Worm (Caenorhabditis elegans): ENCODE data around the gene lgc-44.

Gene lgc-44

DNA sequence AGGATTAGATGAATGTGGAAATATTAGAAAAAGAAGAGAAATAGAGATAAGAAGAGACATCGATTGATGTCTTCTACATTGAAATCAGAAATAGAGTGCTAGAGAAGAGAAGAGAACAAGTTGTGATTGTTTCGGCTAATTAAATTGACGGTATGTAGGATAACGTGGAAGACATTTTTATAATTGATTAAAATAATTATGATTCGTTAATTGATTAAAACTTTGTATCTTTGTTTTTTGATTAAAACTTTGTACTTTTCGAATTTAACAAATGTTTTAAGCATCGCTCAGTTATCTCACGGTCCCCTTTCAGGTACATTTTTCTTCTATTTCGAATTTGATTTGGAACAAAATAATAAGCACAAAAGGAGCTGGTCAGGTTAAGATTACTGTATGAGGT, at the start of gene lgc-44:
lgc-44 (minus strand) TSS at position 101 of the 400 bp plus-strand sequence.
- no peak for TF ChIP-seq unc-62 (GFP tag; optimal IDR thresholded peaks at IDR 0.05)

DNA sequence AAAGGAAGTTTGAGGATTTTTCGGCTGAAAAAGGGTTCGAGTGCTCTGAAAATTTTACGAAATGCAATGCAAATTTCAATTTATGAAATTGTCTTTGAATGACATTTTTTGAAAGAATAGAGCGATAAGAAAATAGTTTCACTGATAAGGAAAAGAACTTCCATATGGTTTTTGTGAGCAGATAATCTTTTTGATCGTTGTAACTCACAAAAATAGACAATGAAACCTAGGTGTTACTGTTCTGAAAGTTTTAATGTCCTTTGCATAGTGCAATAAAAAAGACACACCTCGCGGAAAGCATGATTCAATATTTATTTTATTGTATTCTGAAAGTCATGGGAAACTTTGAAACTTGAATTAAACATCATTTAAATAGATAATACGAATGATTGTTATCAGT, 44.5 kb upstream of the lgc-44 start:
- no peak for TF ChIP-seq unc-62 (GFP tag; optimal IDR thresholded peaks at IDR 0.05)

DNA sequence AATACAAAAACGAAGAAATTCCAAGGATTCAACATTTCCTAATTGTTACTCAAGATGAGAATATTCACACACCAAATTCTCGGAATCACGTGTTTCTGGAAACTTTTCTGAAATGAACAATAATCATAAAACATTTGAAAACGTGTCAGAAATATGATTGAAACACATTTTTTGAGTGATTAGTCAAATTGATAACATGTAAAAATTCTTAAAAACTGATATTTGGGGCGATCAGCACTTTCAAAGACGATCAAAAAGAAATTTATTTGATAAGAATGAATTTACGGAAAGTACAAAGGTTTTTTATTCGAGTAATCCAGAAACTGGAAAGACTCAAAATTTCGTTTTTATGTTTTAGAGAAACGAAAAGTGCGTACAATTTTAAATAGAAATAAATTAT, 43.4 kb upstream of the lgc-44 start, which contains the start of gene tre-3:
tre-3 (minus strand) TSS at position 107 of the 400 bp plus-strand sequence.
- no peak for TF ChIP-seq unc-62 (GFP tag; optimal IDR thresholded peaks at IDR 0.05)

DNA sequence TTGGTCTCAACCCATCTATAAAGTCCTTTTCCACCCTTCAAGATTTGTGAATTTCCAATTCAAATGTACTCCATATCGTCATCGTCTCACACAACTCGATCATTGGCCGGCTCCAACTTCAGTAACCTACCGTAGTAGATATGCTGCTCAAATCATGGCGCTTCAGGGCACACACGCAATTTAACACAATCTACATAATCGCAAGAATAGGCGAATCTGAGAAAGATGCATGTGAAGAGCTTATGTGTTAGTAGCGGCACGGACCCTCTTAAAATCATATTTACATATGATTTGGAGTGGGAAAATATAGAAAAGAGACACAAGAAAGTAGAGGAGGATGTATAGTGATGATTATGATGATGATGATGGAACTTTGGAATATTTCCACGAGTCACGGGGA, 39.4 kb upstream of the lgc-44 start:
- TF ChIP-seq unc-62 (GFP tag; optimal IDR thresholded peaks at IDR 0.05) = no peak

DNA sequence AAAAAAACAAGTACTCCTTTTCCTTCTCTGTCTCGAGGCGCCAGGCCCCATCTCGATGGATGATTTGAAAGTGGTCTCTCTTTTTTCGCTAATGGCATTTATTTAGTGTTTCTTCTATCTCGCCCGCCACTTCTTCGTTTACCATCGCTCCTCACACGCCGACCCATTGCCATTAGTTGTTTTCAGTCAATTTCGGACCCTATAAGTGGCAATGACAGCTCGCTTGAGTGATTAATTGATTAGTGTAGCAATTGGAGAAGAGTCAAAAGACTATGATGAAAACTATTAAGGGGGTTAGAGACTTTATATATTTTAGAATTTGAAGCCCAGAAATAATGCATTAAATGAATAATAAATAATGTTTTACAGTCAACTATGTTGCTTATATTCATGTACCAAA, 34.0 kb upstream of the lgc-44 start:
- no peak for TF ChIP-seq unc-62 (GFP tag; optimal IDR thresholded peaks at IDR 0.05)

DNA sequence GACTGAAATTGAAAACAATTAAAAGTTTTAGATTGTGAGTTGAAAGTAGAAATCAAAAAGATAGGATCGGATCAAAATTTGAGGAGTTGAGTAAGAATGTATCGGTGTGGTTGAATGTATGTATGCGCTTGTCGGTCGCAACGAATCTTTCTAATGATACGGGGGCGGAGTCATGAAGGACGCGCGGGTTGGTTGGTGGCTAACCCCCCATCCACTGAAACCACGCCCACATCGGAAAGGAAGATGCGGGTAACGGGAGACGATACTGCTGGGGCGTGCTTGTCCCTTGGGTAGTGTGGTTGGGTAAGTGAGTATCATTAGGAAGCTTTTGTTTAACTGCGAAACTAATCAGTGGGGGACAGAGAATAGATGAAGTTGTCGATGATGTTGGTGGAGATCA, 33.0 kb upstream of the lgc-44 start, which contains the start of gene ceh-32:
ceh-32 (minus strand) TSS at position 2 of the 400 bp plus-strand sequence.
- TF ChIP-seq unc-62 (GFP tag; optimal IDR thresholded peaks at IDR 0.05) = no peak

DNA sequence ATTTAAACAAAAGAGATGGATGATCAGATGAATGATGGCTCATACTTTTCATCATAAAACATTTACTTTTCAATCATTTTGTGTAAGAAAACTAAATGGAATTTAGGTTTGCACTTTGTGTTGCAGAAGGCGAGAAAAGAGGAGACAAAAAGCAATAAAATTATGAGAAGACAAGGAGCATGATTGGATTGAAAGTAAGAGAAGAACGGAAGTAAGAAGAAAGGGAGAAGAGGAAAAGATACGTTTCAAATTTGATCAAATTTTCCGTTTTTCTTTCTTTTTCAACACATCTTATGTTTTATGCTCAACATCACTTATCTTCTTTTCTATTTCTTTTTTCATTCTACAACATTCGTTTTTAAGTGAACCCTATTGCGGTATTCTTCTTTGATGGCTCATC, 32.3 kb upstream of the lgc-44 start:
- no peak for TF ChIP-seq unc-62 (GFP tag; optimal IDR thresholded peaks at IDR 0.05)

DNA sequence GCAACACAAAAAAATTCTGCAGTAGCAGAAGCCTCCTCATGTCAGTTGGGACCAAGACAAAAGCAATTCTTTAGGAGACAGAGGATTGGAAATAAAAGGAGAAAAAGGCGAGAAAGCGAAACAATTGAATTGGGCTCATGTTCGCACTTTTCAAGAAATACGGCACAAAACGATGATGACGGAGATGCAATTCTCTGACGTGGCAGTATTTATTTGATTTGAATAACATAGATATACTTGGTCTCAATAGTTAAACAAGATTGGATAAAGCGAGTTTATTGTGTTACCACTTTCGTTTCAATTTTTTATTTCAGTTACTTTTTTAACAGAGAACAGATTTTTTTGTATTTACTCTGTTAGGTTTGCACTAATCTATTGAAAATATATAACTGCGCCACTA, 25.1 kb upstream of the lgc-44 start:
- TF ChIP-seq unc-62 (GFP tag; optimal IDR thresholded peaks at IDR 0.05) = no peak

DNA sequence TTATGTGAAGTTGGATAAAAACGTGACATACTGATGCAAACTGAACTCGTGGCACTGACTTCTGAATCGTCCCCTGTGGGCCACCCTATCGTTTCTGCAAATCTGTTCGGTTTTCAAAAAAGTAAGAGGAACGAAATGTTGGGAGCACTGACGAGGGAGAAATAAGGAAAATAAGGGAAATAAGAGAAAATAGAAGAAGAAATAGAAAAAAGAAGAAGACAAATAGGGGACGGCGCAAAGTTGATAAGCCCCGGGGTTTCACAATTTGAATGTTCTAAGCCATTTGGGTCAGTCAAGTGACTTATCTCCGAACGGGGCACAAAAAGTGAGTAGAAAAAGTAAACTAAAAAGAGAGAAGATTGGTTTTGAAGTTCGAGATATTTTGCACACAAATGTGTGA, 23.2 kb upstream of the lgc-44 start, which contains the start of gene W05E10.5:
W05E10.5 (minus strand) TSS at position 101 of the 400 bp plus-strand sequence.
- no peak for TF ChIP-seq unc-62 (GFP tag; optimal IDR thresholded peaks at IDR 0.05)

DNA sequence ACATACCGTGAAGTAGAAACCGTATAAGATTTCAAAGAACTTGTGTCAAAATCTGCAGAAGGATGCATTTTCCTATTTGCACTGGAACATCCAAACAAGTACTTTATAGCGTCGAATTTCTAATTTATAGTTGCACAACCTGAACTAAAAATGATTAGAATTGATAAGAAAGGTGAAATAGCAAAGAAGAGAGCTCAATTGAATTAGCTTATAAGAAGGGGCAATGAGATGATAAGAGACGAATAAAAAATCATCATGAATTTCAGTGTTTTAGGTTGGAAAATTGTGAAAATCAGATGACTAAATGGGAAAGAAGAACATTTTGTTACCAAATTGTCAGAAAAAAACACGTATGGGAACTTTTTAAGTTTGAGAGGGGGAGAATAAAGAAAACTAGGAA, 19.2 kb upstream of the lgc-44 start, which contains the start of gene W05E10.1:
W05E10.1 (minus strand) TSS at position 139 of the 400 bp plus-strand sequence.
- TF ChIP-seq unc-62 (GFP tag; optimal IDR thresholded peaks at IDR 0.05) = no peak

DNA sequence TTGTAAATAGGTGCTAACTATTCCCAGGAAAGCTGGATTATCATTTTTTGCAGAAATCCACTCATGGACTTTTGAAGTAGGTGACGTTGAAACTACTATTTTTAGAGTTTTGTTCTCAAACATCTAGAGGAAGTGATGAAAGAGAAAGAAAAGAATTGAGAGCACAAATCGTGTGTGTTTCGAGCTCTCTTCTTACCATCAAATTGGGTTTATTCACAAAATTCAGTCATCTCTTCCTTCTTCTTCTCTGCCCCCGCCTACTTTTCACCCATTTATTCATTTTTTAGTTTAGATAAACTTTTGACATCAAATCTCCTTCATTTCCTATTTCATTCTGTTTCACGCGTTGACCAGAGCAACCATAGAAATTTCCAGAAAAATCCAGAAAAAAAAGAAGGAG, 14.5 kb upstream of the lgc-44 start, which contains the start of gene W05E10.2:
W05E10.2 (plus strand) TSS at position 301 of the 400 bp plus-strand sequence.
- no peak for TF ChIP-seq unc-62 (GFP tag; optimal IDR thresholded peaks at IDR 0.05)

DNA sequence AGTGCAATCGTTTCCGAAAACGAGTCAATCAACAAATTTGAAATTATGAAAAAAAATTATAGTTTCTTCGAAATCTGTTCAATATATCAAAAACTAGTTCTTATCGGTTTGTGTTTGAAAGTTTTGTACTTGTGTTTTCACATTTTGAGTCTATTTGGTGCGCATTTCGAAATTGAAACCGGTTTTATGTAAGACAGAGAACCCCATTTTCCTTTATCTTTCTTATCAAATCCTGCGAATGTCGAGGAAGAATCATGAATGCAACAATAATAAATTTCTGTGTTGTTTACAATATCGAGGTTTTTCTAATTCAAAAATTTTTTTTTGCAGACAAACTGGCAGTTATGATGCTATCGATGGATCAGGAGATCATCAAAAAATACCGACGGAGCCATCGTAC, 10.5 kb upstream of the lgc-44 start:
- no peak for TF ChIP-seq unc-62 (GFP tag; optimal IDR thresholded peaks at IDR 0.05)

DNA sequence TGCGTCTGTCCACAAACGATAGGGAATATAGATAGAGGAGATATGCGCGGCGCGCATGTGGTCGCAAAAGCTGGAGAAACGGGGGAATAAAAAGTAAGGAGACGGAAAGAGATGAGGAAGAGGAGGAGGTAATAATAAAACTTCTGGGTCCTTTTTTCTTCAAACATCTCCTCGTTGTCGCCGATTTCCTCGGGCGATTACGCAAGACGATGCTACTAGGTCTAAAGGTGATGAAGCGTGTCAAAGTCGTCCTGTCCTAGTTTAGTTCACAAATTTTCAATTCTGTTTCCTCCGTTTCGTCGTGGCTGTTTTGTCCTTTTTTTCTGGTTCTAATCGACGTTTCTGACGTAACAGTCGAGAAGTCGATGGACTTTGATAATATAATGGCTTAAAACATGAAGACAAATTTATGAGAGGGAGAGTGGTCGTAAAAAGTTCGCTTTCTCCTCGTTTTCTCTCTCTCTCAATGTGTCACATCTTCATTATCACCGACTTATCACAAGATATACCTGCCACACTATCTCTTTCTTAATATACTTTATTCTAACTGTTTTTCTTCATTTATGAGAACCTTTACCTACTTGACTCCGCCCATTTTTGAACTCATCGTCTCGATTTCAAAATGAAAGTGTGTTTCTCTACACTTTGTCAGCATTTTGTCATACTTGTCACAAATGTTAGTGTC, 8.3 kb upstream of the lgc-44 start:
- no peak for TF ChIP-seq unc-62 (GFP tag; optimal IDR thresholded peaks at IDR 0.05)

DNA sequence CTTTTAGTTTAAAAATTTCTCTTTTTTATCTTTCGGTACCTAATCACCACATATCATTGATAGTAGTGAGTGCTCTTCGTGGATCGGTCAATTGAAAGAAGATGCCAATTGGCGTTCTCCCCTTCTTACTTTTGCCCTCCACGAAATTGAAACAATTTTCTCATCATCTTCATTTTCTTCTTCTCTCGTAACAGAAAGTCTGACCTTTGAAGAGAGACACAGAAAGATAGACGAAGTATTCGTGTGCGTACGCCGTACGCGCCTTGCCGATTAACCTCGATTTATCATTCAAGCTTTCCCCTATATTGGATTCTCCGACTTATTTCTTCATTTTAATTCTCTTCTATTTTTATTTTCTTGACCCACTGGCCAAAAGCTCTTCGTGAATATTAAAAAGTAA, 5.1 kb upstream of the lgc-44 start:
- no peak for TF ChIP-seq unc-62 (GFP tag; optimal IDR thresholded peaks at IDR 0.05)

DNA sequence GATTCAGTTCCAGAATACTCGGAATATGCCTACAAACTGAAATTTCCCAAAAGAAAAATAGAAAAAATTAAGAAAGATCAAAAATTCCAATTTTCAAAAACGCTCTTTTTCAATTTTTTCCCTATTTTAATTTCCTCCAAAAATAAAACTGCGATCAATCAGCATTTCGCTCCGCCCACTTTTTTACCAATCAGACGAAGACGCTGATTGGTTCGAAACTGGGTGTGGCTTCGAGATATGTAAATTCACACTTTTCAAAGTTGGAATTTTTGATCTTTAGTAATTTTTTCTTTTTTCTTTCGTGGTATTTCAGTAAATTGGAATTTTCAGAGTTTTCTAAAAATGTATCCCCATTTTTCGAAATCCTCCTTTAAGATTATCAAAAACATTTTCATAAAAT, 4.6 kb upstream of the lgc-44 start:
- TF ChIP-seq unc-62 (GFP tag; optimal IDR thresholded peaks at IDR 0.05) = no peak

DNA sequence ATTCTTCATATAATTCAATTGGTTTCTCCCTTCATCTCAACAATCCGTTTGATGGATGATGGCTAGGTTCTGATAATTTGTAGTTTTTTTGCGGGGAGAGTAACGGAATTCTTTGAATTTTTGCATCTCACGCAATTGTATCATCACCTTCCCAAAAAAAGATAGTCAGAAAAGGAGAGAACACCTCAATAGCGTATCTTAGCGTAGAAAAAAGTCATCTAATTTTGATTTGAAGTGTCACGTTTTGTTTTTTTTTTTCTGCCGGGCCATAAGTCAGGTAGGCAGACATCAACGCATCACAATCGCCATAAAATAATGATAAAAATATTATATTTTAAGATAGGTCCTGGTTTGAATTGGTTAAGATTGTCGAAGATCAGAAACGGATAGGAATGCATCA, 4.1 kb upstream of the lgc-44 start:
- TF ChIP-seq unc-62 (GFP tag; optimal IDR thresholded peaks at IDR 0.05) = no peak

DNA sequence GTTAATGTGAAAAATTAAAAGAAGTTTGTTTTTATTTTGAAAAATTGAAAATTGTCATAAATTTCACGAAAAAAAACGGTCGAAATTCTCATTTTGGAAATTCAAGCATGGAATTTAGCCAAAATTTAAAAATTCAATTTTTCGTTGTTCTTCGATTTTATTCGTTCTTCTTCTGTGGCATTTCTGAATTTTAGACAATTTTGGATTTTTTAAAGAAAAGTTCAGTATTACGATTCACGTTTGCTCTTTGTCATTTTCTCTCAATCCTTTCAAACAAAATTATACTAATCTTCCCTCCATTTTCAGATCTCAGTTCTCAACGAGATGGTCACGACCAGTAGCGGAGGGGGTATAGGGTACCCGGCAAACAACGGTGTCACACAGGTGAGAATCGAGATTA, 3.2 kb upstream of the lgc-44 start, which contains the start of gene ape-1:
ape-1 (plus strand) TSS at position 301 of the 400 bp plus-strand sequence.
- TF ChIP-seq unc-62 (GFP tag; optimal IDR thresholded peaks at IDR 0.05) = no peak

Data from whole organism, dauer.